Worm (Caenorhabditis elegans) whole organism, L1 larva: ENCODE measurements around the gene glb-11.

ENCODE experiments used
- C16A3.4 ChIP-seq: fragments of 150-350 bp; optimal IDR thresholded peaks from 2 replicates; lab custom pipeline; 2014; ENCODE audit warnings: missing biosample characterization, missing genetic modification characterization
- C34B4.2 ChIP-seq: sonication (generic microtip); optimal IDR thresholded peaks from 2 replicates; lab custom pipeline; 2017; ENCODE audit warnings: mild to moderate bottlenecking, missing genetic modification characterization, missing compliant biosample characterization
- aha-1 ChIP-seq: fragments of 150-350 bp; optimal IDR thresholded peaks from 2 replicates; lab custom pipeline; 2014; ENCODE audit warnings: missing biosample characterization, missing genetic modification characterization
- ama-1 ChIP-seq: fragments of 150-350 bp; optimal IDR thresholded peaks from 2 replicates; lab custom pipeline; 2014
- blmp-1 ChIP-seq: fragments of 150-350 bp; optimal IDR thresholded peaks from 2 replicates; lab custom pipeline; 2014; ENCODE audit warnings: missing biosample characterization, missing genetic modification characterization
- ceh-63 ChIP-seq: fragments of 200-800 bp; sonication (Bioruptor generic); optimal IDR thresholded peaks from 2 replicates; lab custom pipeline; 2018; ENCODE audit warnings: mild to moderate bottlenecking, missing genetic modification characterization, missing compliant biosample characterization
- ceh-88 ChIP-seq: fragments of 200-800 bp; sonication (Bioruptor generic); IDR thresholded peaks from 2 replicates; pipeline ENCODE4 v1.3.6; 2022; ENCODE audit warnings: missing genetic modification characterization, missing compliant biosample characterization
- ces-1 ChIP-seq: fragments of 150-350 bp; optimal IDR thresholded peaks from 2 replicates; lab custom pipeline; 2014; ENCODE audit warnings: missing biosample characterization, missing genetic modification reagents, missing genetic modification characterization
- elt-3 ChIP-seq, 6 experiments: fragments of 150-350 bp in 1 of 6; sonication (generic microtip); optimal IDR thresholded peaks; 2 replicates each; lab custom pipeline; 2017 to 2018; ENCODE audit warnings: missing biosample characterization in 6 of 6, missing genetic modification characterization in 6 of 6, inconsistent platforms in 1 of 6
- ets-5 ChIP-seq: fragments of 200-800 bp; sonication (Bioruptor generic); IDR thresholded peaks from 2 replicates; pipeline ENCODE4 v1.3.6; 2022; ENCODE audit warnings: missing genetic modification characterization, missing compliant biosample characterization
- fkh-4 ChIP-seq: sonication (generic microtip); optimal IDR thresholded peaks from 2 replicates; lab custom pipeline; 2016; ENCODE audit warnings: missing compliant biosample characterization, missing genetic modification characterization, borderline replicate concordance
- fkh-8 ChIP-seq: sonication (generic microtip); optimal IDR thresholded peaks from 2 replicates; lab custom pipeline; 2016; ENCODE audit warnings: mild to moderate bottlenecking, missing genetic modification characterization, missing compliant biosample characterization
- grh-1 ChIP-seq: fragments of 200-800 bp; sonication (Bioruptor generic); IDR thresholded peaks from 2 replicates; pipeline ENCODE4 v1.3.6; 2022; ENCODE audit warnings: missing genetic modification reagents, missing genetic modification characterization, missing compliant biosample characterization
- hlh-17 ChIP-seq: fragments of 200-800 bp; sonication (Bioruptor generic); optimal IDR thresholded peaks from 2 replicates; lab custom pipeline; 2018; ENCODE audit warnings: missing genetic modification characterization, mild to moderate bottlenecking, missing compliant biosample characterization, moderate library complexity, borderline replicate concordance
- isw-1 ChIP-seq: fragments of 200-800 bp; sonication (Bioruptor generic); IDR thresholded peaks from 2 replicates; pipeline ENCODE4 v1.3.6; 2022; ENCODE audit warnings: missing genetic modification characterization, missing compliant biosample characterization
- lin-15B ChIP-seq: fragments of 150-350 bp; sonication (generic microtip); optimal IDR thresholded peaks from 3 replicates; lab custom pipeline; 2014; ENCODE audit warnings: missing biosample characterization, missing genetic modification characterization
- lin-35 ChIP-seq, 2 experiments: fragments of 150-350 bp; optimal IDR thresholded peaks; 2 replicates each; lab custom pipeline; 2014; ENCODE audit warnings: missing biosample characterization in 2 of 2, missing genetic modification characterization in 2 of 2, missing genetic modification reagents in 2 of 2
- mab-9 ChIP-seq: fragments of 200-800 bp; sonication (Bioruptor generic); IDR thresholded peaks from 2 replicates; pipeline ENCODE4 v1.3.6; 2022; ENCODE audit warnings: missing genetic modification reagents, missing genetic modification characterization, missing compliant biosample characterization
- mdl-1 ChIP-seq, 2 experiments: fragments of 150-350 bp; optimal IDR thresholded peaks; 2 replicates each; lab custom pipeline; 2014 to 2017; ENCODE audit warnings: missing biosample characterization in 2 of 2, missing genetic modification characterization in 2 of 2, inconsistent platforms in 1 of 2
- mef-2 ChIP-seq: fragments of 150-350 bp; optimal IDR thresholded peaks from 2 replicates; lab custom pipeline; 2014; ENCODE audit warnings: missing biosample characterization, missing genetic modification characterization
- nhr-11 ChIP-seq: fragments of 150-350 bp; optimal IDR thresholded peaks from 2 replicates; lab custom pipeline; 2014; ENCODE audit warnings: missing biosample characterization, missing genetic modification characterization
- nhr-12 ChIP-seq: sonication (generic microtip); optimal IDR thresholded peaks from 2 replicates; lab custom pipeline; 2017; ENCODE audit warnings: missing biosample characterization, missing genetic modification characterization
- nhr-20 ChIP-seq: sonication (generic microtip); optimal IDR thresholded peaks from 2 replicates; lab custom pipeline; 2016; ENCODE audit warnings: mild to moderate bottlenecking, missing genetic modification characterization, missing compliant biosample characterization
- nhr-237 ChIP-seq: fragments of 150-350 bp; optimal IDR thresholded peaks from 2 replicates; lab custom pipeline; 2014; ENCODE audit warnings: missing biosample characterization, missing genetic modification characterization
- nhr-71 ChIP-seq: sonication (generic microtip); optimal IDR thresholded peaks from 2 replicates; lab custom pipeline; 2016; ENCODE audit warnings: mild to moderate bottlenecking, missing genetic modification characterization, moderate library complexity, missing compliant biosample characterization
- nhr-76 ChIP-seq: sonication (generic microtip); optimal IDR thresholded peaks from 2 replicates; lab custom pipeline; 2017; ENCODE audit warnings: missing biosample characterization, missing genetic modification characterization
- pag-3 ChIP-seq: sonication (generic microtip); optimal IDR thresholded peaks from 2 replicates; lab custom pipeline; 2017; ENCODE audit warnings: missing genetic modification characterization, mild to moderate bottlenecking, missing compliant biosample characterization, antibody characterized with exemption, borderline replicate concordance; ENCODE audit not compliant: insufficient read depth
- pax-3 ChIP-seq: fragments of 200-800 bp; sonication (Bioruptor generic); optimal IDR thresholded peaks from 2 replicates; lab custom pipeline; 2018; ENCODE audit warnings: mild to moderate bottlenecking, missing genetic modification characterization, moderate library complexity, missing compliant biosample characterization
- rnt-1 ChIP-seq: sonication (generic microtip); optimal IDR thresholded peaks from 2 replicates; lab custom pipeline; 2016; ENCODE audit warnings: mild to moderate bottlenecking, missing genetic modification characterization, moderate library complexity, missing compliant biosample characterization
- sptf-1 ChIP-seq: fragments of 150-350 bp; optimal IDR thresholded peaks from 2 replicates; lab custom pipeline; 2014; ENCODE audit warnings: missing biosample characterization, missing genetic modification characterization
- tbx-2 ChIP-seq: sonication (generic microtip); optimal IDR thresholded peaks from 2 replicates; lab custom pipeline; 2016; ENCODE audit warnings: missing genetic modification characterization, missing compliant biosample characterization
- unc-130 ChIP-seq: fragments of 150-350 bp; optimal IDR thresholded peaks from 2 replicates; lab custom pipeline; 2017; ENCODE audit warnings: missing biosample characterization, missing genetic modification characterization, inconsistent platforms
- unc-62 ChIP-seq: fragments of 150-350 bp; optimal IDR thresholded peaks from 2 replicates; lab custom pipeline; 2014; ENCODE audit warnings: missing biosample characterization, missing genetic modification reagents, missing genetic modification characterization
- vab-15 ChIP-seq: sonication (generic microtip); optimal IDR thresholded peaks from 2 replicates; lab custom pipeline; 2017; ENCODE audit warnings: missing genotype, mild to moderate bottlenecking, missing genetic modification characterization, missing compliant biosample characterization
- ztf-11 ChIP-seq, 2 experiments: sonication (generic microtip); optimal IDR thresholded peaks; 2 replicates each; lab custom pipeline; 2016 to 2017; ENCODE audit warnings: missing genetic modification characterization in 2 of 2, missing biosample characterization in 1 of 2, missing compliant biosample characterization in 1 of 2

glb-11 gene

DNA sequence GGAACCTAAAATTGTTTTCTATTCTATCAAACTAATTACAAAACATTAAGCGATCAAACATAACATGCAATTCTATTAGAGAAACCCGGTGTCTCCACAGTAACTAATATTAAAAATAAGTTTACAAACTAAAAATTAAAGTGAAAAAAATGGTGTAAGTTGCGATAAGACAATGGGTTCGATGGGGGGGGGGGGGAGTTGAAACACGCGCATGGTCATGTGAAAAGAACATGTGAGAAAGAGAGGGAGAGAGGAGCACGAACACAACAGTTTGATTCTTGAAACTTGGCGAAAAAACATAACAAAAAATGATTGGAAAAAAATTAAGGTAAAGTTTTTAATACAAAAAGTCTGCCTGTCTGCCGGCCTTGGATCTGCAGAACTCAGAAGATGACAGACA is 15.0 kb downstream of the glb-11 start:
- TF ChIP-seq nhr-237 (tag; lab: Kevin White, UChicago) (no peak), grh-1 (GFP tag; lab: Robert Waterston, UW) (no peak), blmp-1 (tag; lab: Kevin White, UChicago) (no peak), mab-9 (GFP tag; lab: Robert Waterston, UW) (no peak), lin-35 (GFP tag; optimal IDR thresholded peaks at IDR 0.05; lab: Kevin White, UChicago) (peak in 1 of 2 experiments; percentile 23), ama-1 (no peak), hlh-17 (GFP tag; lab: Kevin White, UChicago) (no peak), vab-15 (tag; lab: Kevin White, UChicago) (no peak), mdl-1 (tag; optimal IDR thresholded peaks at IDR 0.05; lab: Kevin White, UChicago) (peak in 1 of 2 experiments; percentile 5), sptf-1 (tag; lab: Kevin White, UChicago) (no peak), C34B4.2 (tag; lab: Kevin White, UChicago) (no peak), C16A3.4 (tag; lab: Kevin White, UChicago) (no peak)
- TF ChIP-seq, all 84 proteins: peak for 2

ce11 chrIII:3976291-3976690 is 15.7 kb downstream of the glb-11 start, which contains the start of gene msi-1:
TSS of gene msi-1 (minus strand) at chrIII:3976391.
- TF ChIP-seq mef-2 = no peak
- no peak for TF ChIP-seq ets-5
- no peak for TF ChIP-seq sptf-1 (tag; lab: Kevin White, UChicago)
- TF ChIP-seq tbx-2 (tag; lab: Kevin White, UChicago) = no peak
- no peak for TF ChIP-seq unc-130 (tag; lab: Kevin White, UChicago)
- no peak for TF ChIP-seq ama-1
- TF ChIP-seq lin-15B (tag; lab: Kevin White, UChicago) = no peak
- no peak for TF ChIP-seq ceh-88
- TF ChIP-seq nhr-20 (tag; lab: Kevin White, UChicago) = no peak
- TF ChIP-seq ceh-63 (GFP tag; lab: Kevin White, UChicago) = no peak
- TF ChIP-seq C34B4.2 (tag; lab: Kevin White, UChicago) = no peak
- TF ChIP-seq nhr-76 = no peak
- no peak for TF ChIP-seq pax-3
- TF ChIP-seq fkh-4 (tag; lab: Kevin White, UChicago) = no peak
- no peak for TF ChIP-seq fkh-8
- no peak for TF ChIP-seq nhr-237 (tag; lab: Kevin White, UChicago)
- TF ChIP-seq unc-62 (GFP tag; lab: Kevin White, UChicago) = no peak
- no peak for TF ChIP-seq nhr-11
- TF ChIP-seq ces-1 (GFP tag; lab: Kevin White, UChicago) = no peak

- TF ChIP-seq nhr-20 (tag; lab: Kevin White, UChicago) (no peak), fkh-4 (tag; lab: Kevin White, UChicago) (no peak), grh-1 (GFP tag; lab: Robert Waterston, UW) (no peak), pag-3 (no peak), lin-15B (tag; lab: Kevin White, UChicago) (no peak), ceh-88 (no peak), isw-1 (GFP tag; lab: Robert Waterston, UW) (no peak), rnt-1 (no peak), nhr-12 (tag; lab: Kevin White, UChicago) (no peak), nhr-71 (tag; lab: Kevin White, UChicago) (no peak), ztf-11 (tag; optimal IDR thresholded peaks at IDR 0.05; lab: Kevin White, UChicago) (no peak), sptf-1 (tag; lab: Kevin White, UChicago) (no peak), pax-3 (no peak), nhr-237 (tag; lab: Kevin White, UChicago) (no peak), aha-1 (tag; lab: Kevin White, UChicago) (no peak), ama-1 (no peak), C34B4.2 (tag; lab: Kevin White, UChicago) (no peak)
Observed at ce11 chrIII:3975008-3975407, 17.0 kb downstream of the glb-11 start.

DNA sequence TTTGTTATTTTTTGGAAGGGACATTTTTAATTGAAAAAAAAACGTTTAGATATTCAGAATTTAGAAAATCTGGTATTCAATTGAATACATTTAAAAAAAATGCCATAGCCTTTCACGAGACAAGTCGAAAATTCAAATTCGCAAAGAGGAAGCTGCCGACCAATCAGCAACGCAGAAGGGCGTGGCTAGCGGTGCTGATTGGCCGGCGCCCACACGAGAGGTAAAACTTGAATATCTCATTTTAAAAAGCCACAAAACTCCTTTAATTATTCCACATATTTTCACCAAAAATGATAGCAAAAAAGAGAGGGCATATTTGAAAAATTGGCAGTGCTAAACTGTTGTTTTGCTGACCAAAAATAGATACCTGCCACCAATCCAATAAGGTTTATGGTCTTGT is 17.5 kb downstream of the glb-11 start:
- TF ChIP-seq pax-3 = no peak
- TF ChIP-seq elt-3 (tag; optimal IDR thresholded peaks at IDR 0.05; lab: Kevin White, UChicago) = no peak
